Fruit fly (Drosophila melanogaster): ENCODE data around the gene Nrx-IV.

Gene Nrx-IV

dm6 chr3L:12183967-12184366 is 37.6 kb downstream of the Nrx-IV start:
- TF ChIP-seq usp (GFP tag; optimal IDR thresholded peaks at IDR 0.05) (no peak), CG8478 (optimal IDR thresholded peaks at IDR 0.05) (no peak), psq (optimal IDR thresholded peaks at IDR 0.05) (no peak), Dll (optimal IDR thresholded peaks at IDR 0.05) (no peak), pan (optimal IDR thresholded peaks at IDR 0.05) (no peak), EcR (GFP tag; optimal IDR thresholded peaks at IDR 0.05) (no peak)

dm6 chr3L:12184564-12185034 is 38.3 kb downstream of the Nrx-IV start, which contains the start of gene Miox:
TSS of gene Miox (plus strand) at chr3L:12184984.
- no peak for TF ChIP-seq EcR (GFP tag; optimal IDR thresholded peaks at IDR 0.05)
- TF ChIP-seq CG8478 (optimal IDR thresholded peaks at IDR 0.05) = no peak
- TF ChIP-seq psq (optimal IDR thresholded peaks at IDR 0.05) = no peak
- TF ChIP-seq usp (GFP tag; optimal IDR thresholded peaks at IDR 0.05) = no peak
- TF ChIP-seq Dll (optimal IDR thresholded peaks at IDR 0.05) = no peak
- TF ChIP-seq pan (optimal IDR thresholded peaks at IDR 0.05) = no peak

dm6 chr3L:12185336-12185735 is 39.0 kb downstream of the Nrx-IV start:
- TF ChIP-seq usp (GFP tag; optimal IDR thresholded peaks at IDR 0.05) (no peak), EcR (GFP tag; optimal IDR thresholded peaks at IDR 0.05) (no peak)

- no peak for TF ChIP-seq pan (optimal IDR thresholded peaks at IDR 0.05)
- no peak for TF ChIP-seq CG8478 (optimal IDR thresholded peaks at IDR 0.05)
- no peak for TF ChIP-seq EcR (GFP tag; optimal IDR thresholded peaks at IDR 0.05)
- TF ChIP-seq Dll (optimal IDR thresholded peaks at IDR 0.05) = no peak
- TF ChIP-seq psq (optimal IDR thresholded peaks at IDR 0.05) = no peak
- no peak for TF ChIP-seq usp (GFP tag; optimal IDR thresholded peaks at IDR 0.05)
Measured at dm6 chr3L:12188518-12188917, 42.2 kb downstream of the Nrx-IV start, which contains the start of gene Est-6. TSS of gene Est-6 (plus strand) at chr3L:12188818.

- no peak for TF ChIP-seq EcR (GFP tag; optimal IDR thresholded peaks at IDR 0.05)
- TF ChIP-seq pan (optimal IDR thresholded peaks at IDR 0.05) = no peak
- no peak for TF ChIP-seq CG8478 (optimal IDR thresholded peaks at IDR 0.05)
- no peak for TF ChIP-seq psq (optimal IDR thresholded peaks at IDR 0.05)
- no peak for TF ChIP-seq Dll (optimal IDR thresholded peaks at IDR 0.05)
- no peak for TF ChIP-seq usp (GFP tag; optimal IDR thresholded peaks at IDR 0.05)
Measured at dm6 chr3L:12190433-12190832, 44.1 kb downstream of the Nrx-IV start, which contains the start of gene Est-P. TSS of gene Est-P (plus strand) at chr3L:12190733.

- no peak for TF ChIP-seq EcR (GFP tag; optimal IDR thresholded peaks at IDR 0.05)
- TF ChIP-seq pan (optimal IDR thresholded peaks at IDR 0.05) = no peak
- TF ChIP-seq psq (optimal IDR thresholded peaks at IDR 0.05) = no peak
- TF ChIP-seq usp (GFP tag; optimal IDR thresholded peaks at IDR 0.05) = no peak
- no peak for TF ChIP-seq Dll (optimal IDR thresholded peaks at IDR 0.05)
- no peak for TF ChIP-seq CG8478 (optimal IDR thresholded peaks at IDR 0.05)
Measured at dm6 chr3L:12193485-12193884, 47.2 kb downstream of the Nrx-IV start, which contains the start of gene thoc6. TSS of gene thoc6 (minus strand) at chr3L:12193688.

- TF ChIP-seq pan (optimal IDR thresholded peaks at IDR 0.05) = no peak
Measured at dm6 chr3L:12197491-12197890, 51.2 kb downstream of the Nrx-IV start, which contains the start of gene CG11529. TSS of gene CG11529 (plus strand) at chr3L:12197791.

- TF ChIP-seq CG8478 (optimal IDR thresholded peaks at IDR 0.05) = no peak
- TF ChIP-seq psq (optimal IDR thresholded peaks at IDR 0.05) = no peak
- no peak for TF ChIP-seq pan (optimal IDR thresholded peaks at IDR 0.05)
- TF ChIP-seq EcR (GFP tag; optimal IDR thresholded peaks at IDR 0.05) = no peak
- TF ChIP-seq Dll (optimal IDR thresholded peaks at IDR 0.05) = no peak
- TF ChIP-seq usp (GFP tag; optimal IDR thresholded peaks at IDR 0.05) = no peak
Measured at dm6 chr3L:12202980-12203379, 56.7 kb downstream of the Nrx-IV start.

- no peak for TF ChIP-seq EcR (GFP tag; optimal IDR thresholded peaks at IDR 0.05)
Measured at dm6 chr3L:12203736-12204135, 57.4 kb downstream of the Nrx-IV start, which contains the start of gene Ak1. TSS of gene Ak1 (minus strand) at chr3L:12204082.

dm6 chr3L:12205848-12206247 is 59.5 kb downstream of the Nrx-IV start, which contains the start of gene Tsen54:
TSS of gene Tsen54 (minus strand) at chr3L:12206022.
- TF ChIP-seq Dll (optimal IDR thresholded peaks at IDR 0.05) (no peak), CG8478 (optimal IDR thresholded peaks at IDR 0.05) (no peak), psq (optimal IDR thresholded peaks at IDR 0.05) (no peak), pan (optimal IDR thresholded peaks at IDR 0.05) (no peak), EcR (GFP tag; optimal IDR thresholded peaks at IDR 0.05) (no peak), usp (GFP tag; optimal IDR thresholded peaks at IDR 0.05) (no peak)
